Fruit fly (Drosophila melanogaster): ENCODE results near the gene CG7148.

Gene CG7148

DNA sequence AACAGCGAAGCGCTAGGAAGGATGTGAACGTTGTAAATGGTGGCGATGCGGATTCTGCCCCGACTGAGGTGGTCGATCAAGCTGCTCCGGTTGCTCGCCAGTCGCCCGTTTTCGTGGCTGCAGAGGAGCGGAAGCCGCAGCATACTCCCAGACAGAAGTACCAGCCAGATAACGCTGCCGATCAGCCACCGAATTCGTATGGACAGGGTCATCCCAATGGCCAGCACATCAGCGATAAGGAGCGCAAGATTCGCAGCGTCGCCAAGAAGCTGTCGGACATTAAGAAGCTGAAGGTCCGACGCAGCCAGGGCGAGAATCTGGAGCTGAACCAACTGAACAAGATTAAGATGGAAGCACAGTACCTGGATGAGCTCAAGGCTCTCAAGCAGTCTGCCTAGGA lies 4.9 kb downstream of the CG7148 start:
- TF ChIP-seq CG12605 (GFP tag; IDR thresholded peaks at IDR 0.05) (no peak), Pif1A (GFP tag; optimal IDR thresholded peaks at IDR 0.05) (no peak), CG10348 (GFP tag; IDR thresholded peaks at IDR 0.05) (no peak), gl (tag; optimal IDR thresholded peaks at IDR 0.05) (no peak), Pif1B (GFP tag; optimal IDR thresholded peaks at IDR 0.05) (no peak), Snoo (tag; optimal IDR thresholded peaks at IDR 0.05) (no peak), CG9948 (tag; optimal IDR thresholded peaks at IDR 0.05) (no peak), EcR (GFP tag; optimal IDR thresholded peaks at IDR 0.05) (no peak), CG14655 (GFP tag; optimal IDR thresholded peaks at IDR 0.05) (no peak)

DNA sequence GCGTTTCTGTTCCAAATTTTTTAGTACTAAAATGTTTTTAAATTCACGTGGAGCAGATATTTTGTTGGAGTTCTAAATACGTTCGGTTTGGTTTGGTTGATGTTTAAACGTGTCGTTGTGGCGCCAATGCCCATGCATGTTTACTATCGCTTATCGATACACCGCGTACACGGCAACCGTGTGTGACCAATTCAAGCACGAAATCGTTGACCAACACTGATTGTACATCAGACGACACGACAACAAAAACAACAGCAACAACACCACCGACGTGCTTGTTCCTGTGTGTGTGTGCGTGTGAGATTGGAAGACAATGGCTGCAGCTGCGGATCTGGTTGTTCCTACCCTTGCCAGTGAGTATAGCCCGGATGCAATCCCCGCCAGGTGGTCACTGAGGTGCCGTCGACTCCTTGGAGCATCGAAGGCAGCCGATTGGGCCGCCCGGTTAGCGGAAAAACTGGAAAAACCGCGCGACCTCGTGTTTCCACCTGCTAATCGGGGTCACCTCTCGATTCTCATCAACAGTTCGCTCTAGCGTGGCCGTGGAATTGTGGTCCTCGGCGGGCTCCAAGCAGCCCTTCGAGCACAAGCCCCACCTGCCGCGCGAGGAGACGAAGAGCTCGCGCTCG lies 7.2 kb downstream of the CG7148 start, which contains the start of gene eIF2A:
TSS of gene eIF2A (plus strand) at position 16 of the 629 bp plus-strand sequence.
- TF ChIP-seq CG12605 (GFP tag; IDR thresholded peaks at IDR 0.05) (peak; percentile 32; the same call in 1 of the 2 replicates), fd96Ca (GFP tag; IDR thresholded peaks at IDR 0.05) (peak; percentile 38; the same call in 1 of the 3 replicates), CG8159 (tag; optimal IDR thresholded peaks at IDR 0.05) (no peak), Pif1B (GFP tag; optimal IDR thresholded peaks at IDR 0.05) (no peak), CG14655 (GFP tag; optimal IDR thresholded peaks at IDR 0.05) (no peak), CG10348 (GFP tag; IDR thresholded peaks at IDR 0.05) (no peak), CG13204 (GFP tag; optimal IDR thresholded peaks at IDR 0.05) (no peak), Pif1A (GFP tag; optimal IDR thresholded peaks at IDR 0.05) (no peak), gl (tag; optimal IDR thresholded peaks at IDR 0.05) (peak; percentile 2), CG4496 (GFP tag; IDR thresholded peaks at IDR 0.05) (peak; percentile 56; the same call in 2 of the 3 replicates), CG9948 (tag; optimal IDR thresholded peaks at IDR 0.05) (no peak), rn (GFP tag; IDR thresholded peaks at IDR 0.05) (no peak), Snoo (tag; optimal IDR thresholded peaks at IDR 0.05) (peak; percentile 51), CG34367 (tag; optimal IDR thresholded peaks at IDR 0.05) (no peak), Ets98B (GFP tag; IDR thresholded peaks at IDR 0.05) (peak; percentile 56), CG8301 (tag; optimal IDR thresholded peaks at IDR 0.05) (no peak), CG17806 (tag; optimal IDR thresholded peaks at IDR 0.05) (peak; percentile 17), D1 (tag; optimal IDR thresholded peaks at IDR 0.05) (no peak), CG32121 (GFP tag; IDR thresholded peaks at IDR 0.05) (0 out of 2 replicates have a peak, but pooled peaks have one; percentile 28), EcR (GFP tag; optimal IDR thresholded peaks at IDR 0.05) (peak; percentile 36), CG15710 (tag; optimal IDR thresholded peaks at IDR 0.05) (peak; percentile 17)

DNA sequence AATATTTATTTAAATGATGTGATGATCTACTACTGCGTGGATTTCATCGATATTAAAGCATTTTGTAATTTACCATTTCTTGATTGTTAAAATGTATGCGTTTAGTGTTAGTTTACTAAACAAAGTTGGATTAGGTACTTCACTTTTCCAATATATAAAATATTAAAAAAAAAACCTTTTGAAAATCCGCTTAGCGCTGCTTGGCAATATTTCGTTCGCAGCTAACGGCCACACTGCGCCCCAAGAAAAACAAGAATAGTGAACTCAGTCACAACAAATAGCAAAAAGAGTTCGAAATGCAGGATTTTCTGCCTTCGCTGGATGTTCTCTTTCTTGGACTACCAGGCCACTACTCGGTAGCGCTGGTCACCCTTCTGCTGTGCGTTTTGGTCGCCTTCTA lies 8.8 kb downstream of the CG7148 start, which contains the start of gene CG7407:
TSS of gene CG7407 (plus strand) at position 226 of the 400 bp plus-strand sequence.
- no peak for TF ChIP-seq Ets98B (GFP tag; IDR thresholded peaks at IDR 0.05)
- no peak for TF ChIP-seq fd96Ca (GFP tag; IDR thresholded peaks at IDR 0.05)
- TF ChIP-seq Pif1B (GFP tag; optimal IDR thresholded peaks at IDR 0.05) = no peak
- TF ChIP-seq CG8301 (tag; optimal IDR thresholded peaks at IDR 0.05) = no peak
- no peak for TF ChIP-seq CG14655 (GFP tag; optimal IDR thresholded peaks at IDR 0.05)
- no peak for TF ChIP-seq rn (GFP tag; IDR thresholded peaks at IDR 0.05)
- TF ChIP-seq CG4496 (GFP tag; IDR thresholded peaks at IDR 0.05) = 0 out of 3 replicates have a peak, but pooled peaks have one; percentile 21
- TF ChIP-seq CG9948 (tag; optimal IDR thresholded peaks at IDR 0.05) = no peak
- peak; percentile 4 for TF ChIP-seq EcR (GFP tag; optimal IDR thresholded peaks at IDR 0.05)
- TF ChIP-seq Pif1A (GFP tag; optimal IDR thresholded peaks at IDR 0.05) = no peak
- TF ChIP-seq CG15710 (tag; optimal IDR thresholded peaks at IDR 0.05) = no peak
- TF ChIP-seq D1 (tag; optimal IDR thresholded peaks at IDR 0.05) = no peak
- peak; percentile 16 for TF ChIP-seq CG8159 (tag; optimal IDR thresholded peaks at IDR 0.05)
- peak; percentile 56 for TF ChIP-seq CG12605 (GFP tag; IDR thresholded peaks at IDR 0.05)
- TF ChIP-seq CG10348 (GFP tag; IDR thresholded peaks at IDR 0.05) = no peak

DNA sequence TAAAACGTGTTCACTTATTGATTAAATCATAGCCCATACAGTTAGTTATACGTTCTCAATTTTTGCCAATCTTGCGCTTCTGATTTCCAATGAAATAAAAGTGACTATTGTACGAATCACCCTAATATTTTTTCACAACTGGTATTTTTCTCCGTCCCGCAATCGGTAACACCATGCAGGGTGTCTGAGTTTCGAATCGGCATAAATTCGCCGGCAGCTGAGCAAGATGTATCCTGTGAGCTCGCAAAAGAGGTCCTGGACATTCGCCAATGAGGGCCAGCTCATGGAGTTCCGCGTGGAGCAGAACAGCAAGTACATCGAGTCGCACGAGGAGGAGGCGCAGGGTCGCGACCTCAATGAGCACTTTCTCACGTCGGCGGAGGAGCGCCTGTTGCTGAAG lies 10.3 kb downstream of the CG7148 start, which contains the start of gene CycH:
TSS of gene CycH (plus strand) at position 218 of the 400 bp plus-strand sequence.
- TF ChIP-seq D1 (tag; optimal IDR thresholded peaks at IDR 0.05) (no peak), CG13204 (GFP tag; optimal IDR thresholded peaks at IDR 0.05) (no peak), Pif1A (GFP tag; optimal IDR thresholded peaks at IDR 0.05) (no peak), EcR (GFP tag; optimal IDR thresholded peaks at IDR 0.05) (no peak), CG15710 (tag; optimal IDR thresholded peaks at IDR 0.05) (peak; percentile 22), fd96Ca (GFP tag; IDR thresholded peaks at IDR 0.05) (no peak), CG8301 (tag; optimal IDR thresholded peaks at IDR 0.05) (no peak), CG10348 (GFP tag; IDR thresholded peaks at IDR 0.05) (no peak), CG9948 (tag; optimal IDR thresholded peaks at IDR 0.05) (no peak), Pif1B (GFP tag; optimal IDR thresholded peaks at IDR 0.05) (no peak), CG12605 (GFP tag; IDR thresholded peaks at IDR 0.05) (peak; percentile 32; the same call in 1 of the 2 replicates), CG17806 (tag; optimal IDR thresholded peaks at IDR 0.05) (no peak), Snoo (tag; optimal IDR thresholded peaks at IDR 0.05) (peak; percentile 23), rn (GFP tag; IDR thresholded peaks at IDR 0.05) (no peak)

DNA sequence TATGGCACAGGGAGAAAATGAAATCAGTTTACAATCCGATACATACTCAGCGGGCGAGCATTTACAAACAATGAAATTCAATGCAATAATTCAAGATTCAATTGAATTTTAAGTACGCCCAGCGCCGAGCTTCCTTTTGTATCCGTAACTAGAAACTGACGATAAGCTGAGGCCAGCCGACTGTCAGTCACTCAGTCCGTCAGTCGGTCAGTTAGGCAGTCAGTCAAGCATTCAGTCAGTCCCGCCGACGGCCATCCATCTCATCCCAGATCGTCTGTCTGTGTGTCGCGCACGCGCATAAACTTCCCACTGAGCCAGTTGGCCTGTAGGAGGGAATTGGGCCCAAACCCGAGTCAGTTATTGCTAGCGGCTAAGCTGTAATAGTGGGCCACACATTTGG lies 12.6 kb downstream of the CG7148 start:
- TF ChIP-seq Snoo (tag; optimal IDR thresholded peaks at IDR 0.05) = no peak
- TF ChIP-seq Pif1A (GFP tag; optimal IDR thresholded peaks at IDR 0.05) = no peak

DNA sequence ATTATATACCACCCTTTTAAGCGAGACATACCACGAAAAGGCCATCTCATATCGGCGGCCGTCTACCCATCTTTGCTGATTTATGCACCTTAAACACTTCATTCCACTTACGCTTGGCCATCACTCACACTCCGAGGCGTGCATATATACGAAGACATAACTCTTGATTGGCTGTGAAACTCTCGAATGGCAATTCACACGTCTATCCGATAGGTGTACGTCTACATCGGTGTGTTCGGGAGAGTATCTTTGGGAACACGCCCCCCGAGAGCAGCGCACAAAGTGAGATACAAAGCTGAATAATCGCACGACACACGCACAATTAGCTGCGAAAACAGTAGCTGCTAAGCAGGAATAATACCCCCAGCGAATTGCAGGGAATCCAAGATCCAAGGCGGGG lies 13.4 kb downstream of the CG7148 start:
- TF ChIP-seq CG15710 (tag; optimal IDR thresholded peaks at IDR 0.05) (no peak), Pif1A (GFP tag; optimal IDR thresholded peaks at IDR 0.05) (no peak), fd96Ca (GFP tag; IDR thresholded peaks at IDR 0.05) (no peak), EcR (GFP tag; optimal IDR thresholded peaks at IDR 0.05) (no peak), CG32121 (GFP tag; IDR thresholded peaks at IDR 0.05) (no peak), CG8159 (tag; optimal IDR thresholded peaks at IDR 0.05) (no peak), CG12605 (GFP tag; IDR thresholded peaks at IDR 0.05) (no peak), D1 (tag; optimal IDR thresholded peaks at IDR 0.05) (no peak), Ets98B (GFP tag; IDR thresholded peaks at IDR 0.05) (no peak), rn (GFP tag; IDR thresholded peaks at IDR 0.05) (no peak), CG8301 (tag; optimal IDR thresholded peaks at IDR 0.05) (no peak), gl (tag; optimal IDR thresholded peaks at IDR 0.05) (no peak), Snoo (tag; optimal IDR thresholded peaks at IDR 0.05) (no peak), CG4496 (GFP tag; IDR thresholded peaks at IDR 0.05) (no peak), CG14655 (GFP tag; optimal IDR thresholded peaks at IDR 0.05) (no peak), CG9948 (tag; optimal IDR thresholded peaks at IDR 0.05) (no peak), CG34367 (tag; optimal IDR thresholded peaks at IDR 0.05) (no peak), Pif1B (GFP tag; optimal IDR thresholded peaks at IDR 0.05) (no peak), CG10348 (GFP tag; IDR thresholded peaks at IDR 0.05) (no peak)
